Fruit fly (Drosophila melanogaster) whole organism, embryonic: ENCODE data around the gene Rbcn-3B.

Source experiments
- Atf3 ChIP-seq: fragments of 200-800 bp; sonication (Bioruptor generic); optimal IDR thresholded peaks from 3 replicates; lab custom pipeline; 2016; ENCODE audit warnings: missing biosample characterization, missing genetic modification characterization
- Atf6 ChIP-seq: fragments of 200-800 bp; sonication (Bioruptor generic); IDR thresholded peaks from 2 replicates; pipeline ENCODE4 v1.3.6; 2022; ENCODE audit warnings: missing biosample characterization, missing genetic modification characterization
- CG10267 ChIP-seq: fragments of 200-800 bp; sonication (Bioruptor generic); optimal IDR thresholded peaks from 2 replicates; lab custom pipeline; 2018; ENCODE audit warnings: missing biosample characterization, mild to moderate bottlenecking, missing genetic modification characterization, moderate library complexity
- CG10321 ChIP-seq: fragments of 200-800 bp; sonication (Bioruptor generic); IDR thresholded peaks from 2 replicates; pipeline ENCODE4 v1.3.6; 2022; ENCODE audit warnings: missing biosample characterization, missing genetic modification characterization
- CG12219 ChIP-seq: fragments of 200-800 bp; sonication (Bioruptor generic); optimal IDR thresholded peaks from 3 replicates; lab custom pipeline; 2018; ENCODE audit warnings: missing biosample characterization, mild to moderate bottlenecking, missing genetic modification characterization
- CG12744 ChIP-seq: fragments of 200-800 bp; sonication (Bioruptor generic); optimal IDR thresholded peaks from 2 replicates; lab custom pipeline; 2016; ENCODE audit warnings: missing biosample characterization, missing genetic modification characterization
- CG13424 ChIP-seq: fragments of 200-800 bp; sonication (Bioruptor generic); optimal IDR thresholded peaks from 2 replicates; lab custom pipeline; 2019; ENCODE audit warnings: missing biosample characterization, mild to moderate bottlenecking, missing genetic modification characterization, moderate library complexity
- CG14710 ChIP-seq: fragments of 200-800 bp; sonication (Bioruptor generic); optimal IDR thresholded peaks from 3 replicates; lab custom pipeline; 2019; ENCODE audit warnings: missing biosample characterization, mild to moderate bottlenecking, missing genetic modification characterization, moderate library complexity
- CG15073 ChIP-seq: fragments of 200-800 bp; sonication (Bioruptor generic); optimal IDR thresholded peaks from 2 replicates; lab custom pipeline; 2016; ENCODE audit warnings: missing biosample characterization, missing genetic modification characterization
- CG2199 ChIP-seq: fragments of 200-800 bp; sonication (Bioruptor generic); IDR thresholded peaks from 3 replicates; pipeline ENCODE4 v1.3.6; 2022; ENCODE audit warnings: missing biosample characterization, missing genetic modification characterization
- CG3847 ChIP-seq: fragments of 200-800 bp; sonication (Bioruptor generic); IDR thresholded peaks from 2 replicates; pipeline ENCODE4 v1.3.6; 2022; ENCODE audit warnings: missing biosample characterization, missing genetic modification characterization
- CG4282 ChIP-seq: fragments of 200-800 bp; sonication (Bioruptor generic); optimal IDR thresholded peaks from 2 replicates; lab custom pipeline; 2016; ENCODE audit warnings: missing biosample characterization, missing genetic modification characterization
- CG4424 ChIP-seq: fragments of 200-800 bp; sonication (Bioruptor generic); optimal IDR thresholded peaks from 3 replicates; lab custom pipeline; 2016; ENCODE audit warnings: missing biosample characterization, missing genetic modification characterization
- CG4854 ChIP-seq: fragments of 200-800 bp; sonication (Bioruptor generic); optimal IDR thresholded peaks from 2 replicates; lab custom pipeline; 2016; ENCODE audit warnings: missing biosample characterization, missing genetic modification characterization, inconsistent platforms
- CG6175 ChIP-seq: fragments of 200-800 bp; sonication (Bioruptor generic); IDR thresholded peaks from 3 replicates; pipeline ENCODE4 v1.3.6; 2022; ENCODE audit warnings: missing biosample characterization, missing genetic modification characterization
- CG7839 ChIP-seq: fragments of 200-800 bp; sonication (Bioruptor generic); optimal IDR thresholded peaks from 3 replicates; lab custom pipeline; 2018; ENCODE audit warnings: missing biosample characterization, mild to moderate bottlenecking, missing genetic modification characterization, moderate library complexity
- Deaf1 ChIP-seq: fragments of 200-800 bp; optimal IDR thresholded peaks from 3 replicates; lab custom pipeline; 2019; ENCODE audit warnings: missing biosample characterization, mild to moderate bottlenecking, missing genetic modification characterization, moderate library complexity
- Doc2 ChIP-seq: fragments of 200-800 bp; sonication (Bioruptor generic); IDR thresholded peaks from 2 replicates; pipeline ENCODE4 v1.3.6; 2022; ENCODE audit warnings: missing biosample characterization, missing genetic modification characterization
- Eip74EF ChIP-seq, 2 experiments: fragments of 200-800 bp in 1 of 2; fragments of >200 bp in 1 of 2; sonication (Bioruptor generic) in 1 of 2; optimal IDR thresholded peaks; 2 replicates each; lab custom pipeline; 2017 to 2019; ENCODE audit warnings: missing biosample characterization in 2 of 2, missing genetic modification characterization in 2 of 2, mild to moderate bottlenecking in 1 of 2, moderate library complexity in 1 of 2
- Ets97D ChIP-seq: fragments of 200-800 bp; sonication (Bioruptor generic); optimal IDR thresholded peaks from 3 replicates; lab custom pipeline; 2016; ENCODE audit warnings: missing biosample characterization, missing genetic modification characterization
- H2.0 ChIP-seq: fragments of 200-800 bp; sonication (Bioruptor generic); IDR thresholded peaks from 2 replicates; pipeline ENCODE4 v1.3.6; 2022; ENCODE audit warnings: missing biosample characterization, missing genetic modification characterization
- HLH54F ChIP-seq: fragments of 200-800 bp; sonication (Bioruptor generic); optimal IDR thresholded peaks from 3 replicates; lab custom pipeline; 2016; ENCODE audit warnings: missing biosample characterization, missing genetic modification characterization
- Hr78 ChIP-seq, 2 experiments: fragments of 200-800 bp in 1 of 2; fragments of >200 bp in 1 of 2; sonication (Bioruptor generic) in 1 of 2; optimal IDR thresholded peaks; 2 replicates each; lab custom pipeline; 2017 to 2019; ENCODE audit warnings: missing biosample characterization in 2 of 2, missing genetic modification characterization in 2 of 2, mild to moderate bottlenecking in 1 of 2, moderate library complexity in 1 of 2
- Lim3 ChIP-seq: fragments of 200-800 bp; sonication (Bioruptor generic); IDR thresholded peaks from 2 replicates; pipeline ENCODE4 v1.3.6; 2022; ENCODE audit warnings: missing biosample characterization, missing genetic modification characterization
- Lpt ChIP-seq: fragments of >200 bp; optimal IDR thresholded peaks from 2 replicates; lab custom pipeline; 2018; ENCODE audit warnings: missing biosample characterization, missing genetic modification characterization
- NK7.1 ChIP-seq: fragments of 200-800 bp; sonication (Bioruptor generic); optimal IDR thresholded peaks from 3 replicates; lab custom pipeline; 2016; ENCODE audit warnings: missing biosample characterization, missing genetic modification characterization
- Nf-YA ChIP-seq: fragments of 200-800 bp; sonication (Bioruptor generic); IDR thresholded peaks from 2 replicates; pipeline ENCODE4 v1.3.6; 2022; ENCODE audit warnings: missing biosample characterization, missing genetic modification characterization
- Nf-YB ChIP-seq: fragments of 200-800 bp; sonication (Bioruptor generic); optimal IDR thresholded peaks from 3 replicates; lab custom pipeline; 2019; ENCODE audit warnings: missing biosample characterization, mild to moderate bottlenecking, missing genetic modification characterization, moderate library complexity
- Spps ChIP-seq: fragments of 200-800 bp; sonication (Bioruptor generic); optimal IDR thresholded peaks from 2 replicates; lab custom pipeline; 2018; ENCODE audit warnings: missing biosample characterization, mild to moderate bottlenecking, missing genetic modification characterization
- Taf1 ChIP-seq: fragments of 200-800 bp; sonication (Bioruptor generic); IDR thresholded peaks from 2 replicates; pipeline ENCODE4 v1.3.6; 2022; ENCODE audit warnings: missing biosample characterization, missing genetic modification characterization
- Tbp ChIP-seq: fragments of >200 bp; optimal IDR thresholded peaks from 2 replicates; lab custom pipeline; 2018; ENCODE audit warnings: missing biosample characterization, missing genetic modification characterization
- cg ChIP-seq: fragments of 200-800 bp; sonication (Bioruptor generic); optimal IDR thresholded peaks from 3 replicates; lab custom pipeline; 2019; ENCODE audit warnings: missing biosample characterization, mild to moderate bottlenecking, missing genetic modification characterization, moderate library complexity
- disco-r ChIP-seq: fragments of 200-800 bp; sonication (Bioruptor generic); optimal IDR thresholded peaks from 2 replicates; lab custom pipeline; 2016; ENCODE audit warnings: missing biosample characterization, missing genetic modification characterization
- dysf ChIP-seq: fragments of 200-800 bp; sonication (Bioruptor generic); IDR thresholded peaks from 3 replicates; pipeline ENCODE4 v1.3.6; 2022; ENCODE audit warnings: missing biosample characterization, missing genetic modification characterization
- en ChIP-seq: fragments of 200-800 bp; sonication (Bioruptor generic); optimal IDR thresholded peaks from 2 replicates; lab custom pipeline; 2016; ENCODE audit warnings: missing biosample characterization, missing genetic modification characterization
- gem ChIP-seq: fragments of 200-800 bp; sonication (Bioruptor generic); optimal IDR thresholded peaks from 2 replicates; lab custom pipeline; 2019; ENCODE audit warnings: missing biosample characterization, mild to moderate bottlenecking, missing genetic modification characterization, moderate library complexity
- ind ChIP-seq: fragments of 200-800 bp; sonication (Bioruptor generic); optimal IDR thresholded peaks from 3 replicates; lab custom pipeline; 2016; ENCODE audit warnings: missing biosample characterization, missing genetic modification characterization
- inv ChIP-seq: fragments of 200-800 bp; sonication (Bioruptor generic); IDR thresholded peaks from 2 replicates; pipeline ENCODE4 v1.3.6; 2022; ENCODE audit warnings: missing biosample characterization, missing genetic modification characterization; ENCODE audit not compliant: partially characterized antibody
- lab ChIP-seq: fragments of 200-800 bp; sonication (Bioruptor generic); optimal IDR thresholded peaks from 3 replicates; lab custom pipeline; 2017; ENCODE audit warnings: missing biosample characterization, missing genetic modification characterization, mild to moderate bottlenecking, moderate library complexity, missing genetic modification reagents
- lilli ChIP-seq: fragments of 200-800 bp; sonication (Bioruptor generic); optimal IDR thresholded peaks from 3 replicates; lab custom pipeline; 2016; ENCODE audit warnings: missing biosample characterization, missing genetic modification characterization
- mld ChIP-seq: fragments of 200-800 bp; sonication (Bioruptor generic); IDR thresholded peaks from 3 replicates; pipeline ENCODE4 v1.3.6; 2022; ENCODE audit warnings: missing biosample characterization, missing genetic modification characterization; ENCODE audit not compliant: partially characterized antibody
- org-1 ChIP-seq: fragments of 200-800 bp; sonication (Bioruptor generic); optimal IDR thresholded peaks from 2 replicates; lab custom pipeline; 2017; ENCODE audit warnings: missing biosample characterization, missing genetic modification characterization
- pho ChIP-seq: fragments of 200-800 bp; sonication (Bioruptor generic); optimal IDR thresholded peaks from 2 replicates; lab custom pipeline; 2016; ENCODE audit warnings: missing biosample characterization, missing genetic modification characterization
- pum ChIP-seq: fragments of 200-800 bp; sonication (Bioruptor generic); optimal IDR thresholded peaks from 2 replicates; lab custom pipeline; 2016; ENCODE audit warnings: missing biosample characterization, missing genetic modification characterization
- ro ChIP-seq: fragments of 200-800 bp; sonication (Bioruptor generic); IDR thresholded peaks from 2 replicates; pipeline ENCODE4 v1.3.6; 2022; ENCODE audit warnings: missing biosample characterization, missing genetic modification characterization
- slp2 ChIP-seq: fragments of 200-800 bp; sonication (Bioruptor generic); optimal IDR thresholded peaks from 2 replicates; lab custom pipeline; 2016; ENCODE audit warnings: missing biosample characterization, missing genetic modification characterization
- sna ChIP-seq: fragments of 200-800 bp; sonication (Bioruptor generic); IDR thresholded peaks from 2 replicates; pipeline ENCODE4 v1.3.6; 2022; ENCODE audit warnings: missing biosample characterization, missing genetic modification characterization; ENCODE audit not compliant: partially characterized antibody
- sqz ChIP-seq: fragments of 200-800 bp; sonication (Bioruptor generic); optimal IDR thresholded peaks from 3 replicates; lab custom pipeline; 2018; ENCODE audit warnings: missing biosample characterization, mild to moderate bottlenecking, missing genetic modification characterization
- stc ChIP-seq: fragments of 200-800 bp; sonication (Bioruptor generic); IDR thresholded peaks from 2 replicates; pipeline ENCODE4 v1.3.6; 2022; ENCODE audit warnings: missing biosample characterization, missing genetic modification characterization
- trh ChIP-seq: fragments of 200-800 bp; sonication (Bioruptor generic); optimal IDR thresholded peaks from 2 replicates; lab custom pipeline; 2016; ENCODE audit warnings: missing biosample characterization, missing genetic modification characterization
- zen2 ChIP-seq: fragments of 200-800 bp; sonication (Bioruptor generic); IDR thresholded peaks from 3 replicates; pipeline ENCODE4 v1.3.6; 2022; ENCODE audit warnings: missing biosample characterization, missing genetic modification characterization; ENCODE audit not compliant: partially characterized antibody

Rbcn-3B gene

dm6 chrX:1922765-1923501 lies 14.2 kb downstream of the Rbcn-3B start, which contains the start of the genes eIF2Bepsilon and Ocrl (continued):
- TF ChIP-seq Ets97D (GFP tag; lab: Kevin White, UChicago) (peak; percentile 49), slp2 (GFP tag; lab: Kevin White, UChicago) (no peak), zen2 (GFP tag; lab: Robert Waterston, UW) (no peak), H2.0 (GFP tag; lab: Robert Waterston, UW) (no peak), Lpt (GFP tag; lab: Kevin White, UChicago) (no peak), CG6175 (no peak), CG12219 (GFP tag; lab: Kevin White, UChicago) (peak; percentile 12), Eip74EF (GFP tag; optimal IDR thresholded peaks at IDR 0.05; lab: Kevin White, UChicago) (no peak), CG3847 (GFP tag; lab: Robert Waterston, UW) (peak; percentile 67), disco-r (GFP tag; lab: Kevin White, UChicago) (no peak), NK7.1 (GFP tag; lab: Kevin White, UChicago) (no peak), dysf (GFP tag; lab: Robert Waterston, UW) (no peak), HLH54F (GFP tag; lab: Kevin White, UChicago) (no peak), mld (no peak), CG10321 (GFP tag; lab: Robert Waterston, UW) (no peak), Taf1 (GFP tag; lab: Robert Waterston, UW) (no peak), CG7839 (no peak), en (GFP tag; lab: Kevin White, UChicago) (no peak), CG2199 (GFP tag; lab: Robert Waterston, UW) (no peak), Nf-YB (no peak), sqz (GFP tag; lab: Kevin White, UChicago) (no peak), CG4424 (GFP tag; lab: Kevin White, UChicago) (no peak), Doc2 (GFP tag; lab: Robert Waterston, UW) (no peak), stc (GFP tag; lab: Robert Waterston, UW) (no peak), CG14710 (tag; lab: Kevin White, UChicago) (peak; percentile 62), lab (no peak), Deaf1 (tag; lab: Kevin White, UChicago) (peak; percentile 63), Tbp (GFP tag; lab: Kevin White, UChicago) (no peak), CG15073 (GFP tag; lab: Kevin White, UChicago) (no peak), lilli (GFP tag; lab: Kevin White, UChicago) (no peak), CG4854 (no peak), pho (no peak), CG10267 (tag; lab: Kevin White, UChicago) (peak; percentile 9), inv (GFP tag; lab: Robert Waterston, UW) (no peak), CG4282 (GFP tag; lab: Kevin White, UChicago) (no peak), sna (no peak; the same call in 1 of the 2 replicates), pum (GFP tag; lab: Kevin White, UChicago) (no peak), CG13424 (tag; lab: Kevin White, UChicago) (no peak), Nf-YA (GFP tag; lab: Robert Waterston, UW) (no peak), ind (no peak), Spps (tag; lab: Kevin White, UChicago) (peak; percentile 4), Lim3 (GFP tag; lab: Robert Waterston, UW) (no peak), org-1 (no peak), trh (no peak), ro (GFP tag; lab: Robert Waterston, UW) (no peak), CG12744 (GFP tag; lab: Kevin White, UChicago) (no peak), Hr78 (GFP tag; optimal IDR thresholded peaks at IDR 0.05; lab: Kevin White, UChicago) (no peak), cg (peak; percentile 87), Atf3 (GFP tag; lab: Kevin White, UChicago) (no peak), gem (tag; lab: Kevin White, UChicago) (no peak), Atf6 (no peak)
